Fruit fly (Drosophila melanogaster) S2 (cell line): Measurements from ENCODE around the gene Hsp110.

Source experiments
- CG8478 ChIP-seq: fragments of >200 bp; optimal IDR thresholded peaks from 2 replicates; lab custom pipeline; 2018
- CTCF ChIP-seq, 2 experiments: fragments of >200 bp; optimal IDR thresholded peaks; 2 replicates each; lab custom pipeline; 2018

Hsp110 gene

DNA sequence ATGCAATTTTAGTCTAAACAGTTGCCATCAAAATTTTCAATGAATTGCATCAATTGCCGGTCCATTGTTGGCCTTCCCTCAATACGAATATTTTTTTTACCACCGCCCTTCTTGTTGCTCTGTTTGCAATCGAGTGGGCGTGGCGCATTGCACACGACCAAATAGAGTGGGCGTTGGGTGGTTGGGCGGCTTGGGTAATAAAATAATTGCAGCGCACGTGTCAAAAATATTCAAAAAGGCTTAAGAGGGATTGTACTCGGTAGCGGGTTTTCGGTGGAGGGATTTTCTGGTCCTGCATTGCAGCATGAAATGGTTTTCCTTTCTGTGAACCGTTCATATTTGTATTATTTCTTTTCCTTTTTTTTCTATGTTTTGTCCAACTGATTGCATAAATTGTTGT, 52.2 kb downstream of the Hsp110 start:
- TF ChIP-seq CTCF (optimal IDR thresholded peaks at IDR 0.05; lab: Kevin White, UChicago) = no peak
- TF ChIP-seq CG8478 (lab: Kevin White, UChicago) = no peak

DNA sequence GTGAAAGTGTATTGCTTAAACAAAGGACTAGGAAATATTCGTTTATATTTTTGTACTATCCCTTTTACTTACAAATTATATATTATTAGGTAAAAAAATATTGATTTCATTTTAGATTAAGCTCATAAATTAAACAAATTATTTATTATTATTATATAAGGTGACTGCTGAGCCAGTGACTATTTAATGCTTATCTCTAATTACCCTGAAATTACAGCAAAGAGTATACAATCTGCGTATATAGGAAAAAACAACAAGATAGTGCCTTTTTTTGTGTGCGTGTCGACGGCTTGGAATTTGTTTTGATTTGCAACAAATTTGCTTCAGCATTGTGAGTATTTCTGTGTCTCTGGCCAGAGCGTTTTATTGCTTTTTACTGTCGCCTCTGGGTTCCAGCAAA, 52.7 kb downstream of the Hsp110 start:
- TF ChIP-seq CG8478 (lab: Kevin White, UChicago) (no peak), CTCF (optimal IDR thresholded peaks at IDR 0.05; lab: Kevin White, UChicago) (no peak)
